Worm (Caenorhabditis elegans): Measurements from ENCODE around the gene nhx-3.

ce11 chrV:7539015-7539414 is 6.3 kb downstream of the nhx-3 start, which contains the start of gene srh-268:
- TF ChIP-seq snpc-4 (tag; optimal IDR thresholded peaks at IDR 0.05): no peak
- no peak for TF ChIP-seq pqm-1 (tag; optimal IDR thresholded peaks at IDR 0.05)
- no peak for TF ChIP-seq lin-15B (tag; optimal IDR thresholded peaks at IDR 0.05)
- no peak for TF ChIP-seq unc-130 (GFP tag; optimal IDR thresholded peaks at IDR 0.05)
- TF ChIP-seq cey-2 (tag; optimal IDR thresholded peaks at IDR 0.05; ENCODE audit: borderline replicate concordance, insufficient read depth): no peak
